Worm (Caenorhabditis elegans): ENCODE measurements around the gene ctns-1.
A peak's percentile ranks its signal among the peaks of the same experiment; 100 is the strongest.

Gene ctns-1

DNA sequence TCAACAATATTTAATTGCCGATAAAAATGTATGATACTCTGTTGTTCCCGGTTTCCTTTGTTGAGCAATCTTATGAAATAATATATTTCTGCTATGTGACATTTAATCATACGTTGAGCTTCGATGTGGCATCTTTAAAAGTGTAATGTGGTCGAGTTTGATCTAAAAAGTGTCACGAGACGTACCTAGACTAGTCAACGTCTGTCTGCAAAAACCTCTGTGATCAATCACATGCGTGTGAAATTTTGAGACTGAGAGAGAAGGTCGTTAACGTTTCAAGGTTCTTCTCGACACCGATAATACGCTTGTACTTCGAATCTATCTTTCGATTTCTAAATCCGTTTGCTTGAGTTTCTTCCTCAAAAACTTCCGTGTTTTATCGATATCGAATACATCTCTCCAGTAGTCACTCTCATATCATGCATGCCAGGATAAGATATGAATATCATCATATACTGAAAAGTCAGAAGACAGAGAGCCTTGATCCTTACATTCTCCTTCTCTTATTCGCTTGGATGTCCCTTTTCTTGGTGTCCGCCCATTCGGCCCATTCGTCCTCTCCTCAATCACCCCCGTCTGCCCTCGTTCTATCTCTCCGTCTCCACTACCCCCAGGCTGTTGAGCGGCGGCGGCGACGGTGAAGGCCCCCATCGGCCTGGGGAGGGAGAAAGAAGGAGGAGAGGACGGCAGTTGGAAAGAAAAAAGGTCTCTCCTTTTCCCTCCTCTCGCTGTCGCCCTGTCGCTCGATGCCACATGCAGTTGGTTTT, 8.3 kb downstream of the ctns-1 start (continued):
- TF ChIP-seq madf-9 (GFP tag; conservative IDR thresholded peaks at IDR 0.05) (no peak), ZK546.5 (tag; optimal IDR thresholded peaks at IDR 0.05) (no peak), rbr-2 (tag; optimal IDR thresholded peaks at IDR 0.05) (peak; percentile 55), nhr-237 (tag; optimal IDR thresholded peaks at IDR 0.05) (no peak), saeg-2 (GFP tag; IDR thresholded peaks at IDR 0.05) (no peak), tra-1 (GFP tag; IDR thresholded peaks at IDR 0.05) (no peak), nhr-48 (tag; optimal IDR thresholded peaks at IDR 0.05) (peak; percentile 17), dpl-1 (GFP tag; optimal IDR thresholded peaks at IDR 0.05) (peak; percentile 30), nhr-6 (tag; optimal IDR thresholded peaks at IDR 0.05) (no peak), mxl-3 (GFP tag; optimal IDR thresholded peaks at IDR 0.05) (peak; percentile 74), zag-1 (tag; optimal IDR thresholded peaks at IDR 0.05) (no peak), snpc-4 (tag; optimal IDR thresholded peaks at IDR 0.05) (no peak), attf-4 (tag; optimal IDR thresholded peaks at IDR 0.05) (no peak), ceh-62 (tag; optimal IDR thresholded peaks at IDR 0.05) (no peak), lin-29 (GFP tag; IDR thresholded peaks at IDR 0.05) (no peak), daf-19 (GFP tag; conservative IDR thresholded peaks at IDR 0.05) (no peak), aly-2 (tag; optimal IDR thresholded peaks at IDR 0.05) (no peak), lsy-2 (tag; optimal IDR thresholded peaks at IDR 0.05) (peak; percentile 34 to 61), ceh-32 (tag; optimal IDR thresholded peaks at IDR 0.05; ENCODE audit: poor library complexity) (no peak), R02D3.7 (tag; optimal IDR thresholded peaks at IDR 0.05) (no peak), lin-15B (tag; optimal IDR thresholded peaks at IDR 0.05) (no peak), daf-8 (GFP tag; IDR thresholded peaks at IDR 0.05) (no peak), zfp-3 (GFP tag; conservative IDR thresholded peaks at IDR 0.05) (no peak), mes-2 (tag; optimal IDR thresholded peaks at IDR 0.05; ENCODE audit: poor library complexity, severe bottlenecking) (peak; percentile 66), ceh-28 (tag; optimal IDR thresholded peaks at IDR 0.05) (no peak), nhr-25 (tag; optimal IDR thresholded peaks at IDR 0.05; ENCODE audit: borderline replicate concordance, insufficient read depth) (no peak), nhr-111 (GFP tag; optimal IDR thresholded peaks at IDR 0.05) (no peak)

DNA sequence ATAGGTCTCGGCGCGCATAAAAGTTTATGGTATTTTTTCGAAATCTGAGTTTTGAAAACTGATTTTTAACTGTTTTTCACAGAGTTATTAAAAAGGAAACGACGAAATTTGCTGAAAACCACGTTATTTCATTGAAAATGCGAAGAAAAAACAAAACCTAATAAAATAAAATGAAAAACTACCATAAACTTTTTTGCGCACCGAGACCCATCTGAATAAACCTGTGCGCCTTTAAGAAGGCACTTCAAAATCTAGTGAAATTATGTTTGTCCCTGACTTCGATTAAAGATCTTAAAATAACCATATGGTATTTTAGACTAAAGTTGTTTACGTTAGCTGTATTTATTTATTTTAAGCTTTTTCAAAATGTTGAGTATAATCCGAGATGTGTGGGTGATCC, 8.9 kb downstream of the ctns-1 start:
- TF ChIP-seq F44E2.7 (GFP tag; IDR thresholded peaks at IDR 0.05) (no peak), R02D3.7 (tag; optimal IDR thresholded peaks at IDR 0.05) (no peak), zip-11 (GFP tag; IDR thresholded peaks at IDR 0.05) (no peak), Y48G9A.11 (GFP tag; IDR thresholded peaks at IDR 0.05) (no peak), lir-3 (tag; optimal IDR thresholded peaks at IDR 0.05) (no peak), saeg-2 (GFP tag; IDR thresholded peaks at IDR 0.05) (no peak), unc-130 (GFP tag; optimal IDR thresholded peaks at IDR 0.05) (no peak), unc-39 (tag; optimal IDR thresholded peaks at IDR 0.05) (no peak), lin-39 (tag; optimal IDR thresholded peaks at IDR 0.05) (no peak), dmd-6 (GFP tag; IDR thresholded peaks at IDR 0.05) (no peak), ZK546.5 (tag; optimal IDR thresholded peaks at IDR 0.05) (no peak), Y5F2A.4 (GFP tag; optimal IDR thresholded peaks at IDR 0.05) (no peak), dmd-8 (GFP tag; IDR thresholded peaks at IDR 0.05) (no peak), nhr-28 (tag; optimal IDR thresholded peaks at IDR 0.05) (no peak), jun-1 (tag; optimal IDR thresholded peaks at IDR 0.05) (no peak), nhr-11 (tag; optimal IDR thresholded peaks at IDR 0.05) (no peak)
